Worm (Caenorhabditis elegans) whole organism, L4 larva: ENCODE results near the gene fbxa-183.

Experiments used
- aha-1 ChIP-seq: fragments of 150-350 bp; peaks from one replicate; lab custom pipeline; 2014; ENCODE audit warnings: missing biosample characterization, missing genetic modification characterization
- ama-1 ChIP-seq: fragments of 150-350 bp; optimal IDR thresholded peaks from 2 replicates; lab custom pipeline; 2014; ENCODE audit warnings: inconsistent platforms, mixed read lengths
- ceh-28 ChIP-seq: fragments of 150-350 bp; optimal IDR thresholded peaks from 2 replicates; lab custom pipeline; 2014; ENCODE audit warnings: missing biosample characterization, missing genetic modification reagents, missing genetic modification characterization
- nhr-237 ChIP-seq: sonication (generic microtip); optimal IDR thresholded peaks from 2 replicates; lab custom pipeline; 2017; ENCODE audit warnings: missing biosample characterization, missing genetic modification characterization
- nhr-41 ChIP-seq: fragments of 200-800 bp; sonication (Bioruptor generic); IDR thresholded peaks from 2 replicates; pipeline ENCODE4 v1.3.6; 2022; ENCODE audit warnings: missing genetic modification reagents, missing genetic modification characterization, missing compliant biosample characterization
- nhr-6 ChIP-seq: fragments of 150-350 bp; optimal IDR thresholded peaks from 2 replicates; lab custom pipeline; 2014; ENCODE audit warnings: missing biosample characterization, missing genetic modification characterization
- zip-11 ChIP-seq: fragments of 200-800 bp; sonication (Bioruptor generic); IDR thresholded peaks from 2 replicates; pipeline ENCODE4 v1.3.6; 2022; ENCODE audit warnings: missing genetic modification characterization, missing compliant biosample characterization

- TF ChIP-seq nhr-6 (tag; lab: Kevin White, UChicago) = no peak
- no peak for TF ChIP-seq zip-11 (GFP tag; lab: Robert Waterston, UW)
- TF ChIP-seq aha-1 = no peak
- no peak for TF ChIP-seq nhr-41 (GFP tag; lab: Robert Waterston, UW)
- TF ChIP-seq ama-1 = no peak
- no peak for TF ChIP-seq ceh-28 (tag; lab: Kevin White, UChicago)
- no peak for TF ChIP-seq nhr-237 (tag; lab: Kevin White, UChicago)
These were observed 43.1 kb downstream of the fbxa-183 start for ce11 chrV:5739438-5739837.
